Fruit fly (Drosophila melanogaster): ENCODE measurements around the gene beat-Ia.

beat-Ia gene

DNA sequence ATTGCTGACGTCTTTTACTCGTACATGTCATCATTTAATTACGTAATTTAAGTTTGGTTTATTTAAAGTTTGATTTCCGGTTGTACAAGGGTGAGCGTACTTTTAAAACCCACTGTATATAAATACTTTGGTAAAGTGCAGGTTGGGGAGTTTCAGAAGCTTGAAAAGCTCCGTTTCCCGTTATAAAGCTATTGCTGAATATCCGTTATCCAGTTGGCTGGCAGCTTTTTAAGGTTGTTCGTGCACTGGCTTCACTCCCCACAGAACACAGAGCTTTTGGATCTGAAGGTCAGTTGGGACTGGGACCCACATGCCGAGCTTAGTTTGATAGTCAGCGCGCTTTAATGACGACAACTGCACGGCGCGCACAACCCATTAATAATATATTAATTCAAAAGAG is 8.0 kb upstream of the beat-Ia start, which contains the start of the genes BicC and CG45084:
TSS of gene BicC (plus strand) at position 321 of the 400 bp plus-strand sequence.
TSS of gene CG45084 (plus strand) at position 321 of the 400 bp plus-strand sequence.
- TF ChIP-seq fd96Ca (GFP tag; IDR thresholded peaks at IDR 0.05) (no peak), CG8159 (tag; optimal IDR thresholded peaks at IDR 0.05) (no peak), D1 (tag; optimal IDR thresholded peaks at IDR 0.05) (no peak), CG4496 (GFP tag; IDR thresholded peaks at IDR 0.05) (no peak), Pif1A (GFP tag; optimal IDR thresholded peaks at IDR 0.05) (no peak), CG15710 (tag; optimal IDR thresholded peaks at IDR 0.05) (no peak), CG8301 (tag; optimal IDR thresholded peaks at IDR 0.05) (no peak), CG34367 (tag; optimal IDR thresholded peaks at IDR 0.05) (no peak), EcR (GFP tag; optimal IDR thresholded peaks at IDR 0.05) (no peak), CG13204 (GFP tag; optimal IDR thresholded peaks at IDR 0.05) (no peak), CG9948 (tag; optimal IDR thresholded peaks at IDR 0.05) (no peak), gl (tag; optimal IDR thresholded peaks at IDR 0.05) (no peak), CG14655 (GFP tag; optimal IDR thresholded peaks at IDR 0.05) (no peak)

DNA sequence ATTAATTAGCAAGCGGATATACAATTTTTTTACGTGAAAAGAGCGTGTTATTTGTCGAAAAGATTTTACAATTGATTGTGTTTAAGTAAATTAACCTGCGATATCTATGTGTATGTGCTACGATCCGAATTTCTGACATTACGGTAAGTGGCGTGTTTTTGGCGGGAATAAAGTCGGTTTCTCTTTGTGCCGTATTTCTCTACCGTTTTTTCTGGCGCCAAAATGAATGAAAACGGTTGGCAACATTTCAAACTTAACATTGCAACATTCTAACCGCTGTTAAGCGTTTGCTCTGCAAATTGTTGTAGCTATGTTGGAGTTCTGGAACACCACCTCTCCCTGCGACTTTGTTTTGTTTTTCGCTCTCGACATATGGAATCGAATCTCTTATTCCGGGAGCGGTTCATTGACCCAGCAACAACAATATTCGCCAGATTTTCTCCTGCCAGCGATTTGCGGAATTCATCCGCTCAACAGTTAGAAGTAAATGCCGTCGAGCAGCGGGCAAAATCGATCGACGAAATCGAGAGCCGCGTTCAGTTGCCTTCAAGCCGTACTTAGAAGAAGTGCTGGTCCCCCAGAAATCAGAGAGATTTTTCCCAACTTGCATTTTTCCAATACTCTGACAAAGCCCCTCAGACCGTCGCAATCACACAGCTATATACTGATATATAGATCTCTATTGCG is 7.2 kb upstream of the beat-Ia start:
- TF ChIP-seq CG12605 (GFP tag; IDR thresholded peaks at IDR 0.05) (no peak), gl (tag; optimal IDR thresholded peaks at IDR 0.05) (no peak), rn (GFP tag; IDR thresholded peaks at IDR 0.05) (no peak), D1 (tag; optimal IDR thresholded peaks at IDR 0.05) (no peak), Pif1A (GFP tag; optimal IDR thresholded peaks at IDR 0.05) (no peak), CG8301 (tag; optimal IDR thresholded peaks at IDR 0.05) (no peak), CG9948 (tag; optimal IDR thresholded peaks at IDR 0.05) (no peak), Snoo (tag; optimal IDR thresholded peaks at IDR 0.05) (no peak), CG32121 (GFP tag; IDR thresholded peaks at IDR 0.05) (no peak), CG17806 (tag; optimal IDR thresholded peaks at IDR 0.05) (no peak), CG15710 (tag; optimal IDR thresholded peaks at IDR 0.05) (no peak), CG8159 (tag; optimal IDR thresholded peaks at IDR 0.05) (no peak), Pif1B (GFP tag; optimal IDR thresholded peaks at IDR 0.05) (no peak), CG14655 (GFP tag; optimal IDR thresholded peaks at IDR 0.05) (no peak)

DNA sequence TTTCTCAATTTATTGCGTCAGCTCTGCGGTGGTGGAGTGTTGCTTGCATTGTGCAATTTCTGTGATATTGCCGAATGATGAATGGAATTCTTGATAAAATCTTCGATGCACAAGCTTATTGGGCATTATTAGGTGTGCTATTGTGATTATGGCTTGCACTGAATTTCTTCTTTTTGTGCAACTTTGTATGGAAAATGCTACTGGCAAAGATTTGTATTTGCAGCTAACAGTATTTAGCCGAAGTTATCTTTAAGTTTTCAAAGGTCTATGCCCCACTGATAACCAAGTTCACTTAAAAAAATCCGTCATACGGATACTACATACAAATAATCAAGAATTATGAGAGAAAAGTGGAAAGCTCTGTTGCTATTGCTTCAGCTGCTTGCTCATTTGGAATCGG is 44.9 kb downstream of the beat-Ia start, which contains the start of gene CG4891:
TSS of gene CG4891 (plus strand) at position 301 of the 400 bp plus-strand sequence.
- TF ChIP-seq CG34367 (tag; optimal IDR thresholded peaks at IDR 0.05) (no peak), CG14655 (GFP tag; optimal IDR thresholded peaks at IDR 0.05) (no peak), Ets98B (GFP tag; IDR thresholded peaks at IDR 0.05) (no peak), fd96Ca (GFP tag; IDR thresholded peaks at IDR 0.05) (no peak), CG8159 (tag; optimal IDR thresholded peaks at IDR 0.05) (no peak), EcR (GFP tag; optimal IDR thresholded peaks at IDR 0.05) (no peak), CG10348 (GFP tag; IDR thresholded peaks at IDR 0.05) (no peak)
